Worm (Caenorhabditis elegans) whole organism, early embryonic: ENCODE measurements around the gene rpac-19.

Experiments used
- B0310.2 ChIP-seq: sonication (generic microtip); optimal IDR thresholded peaks from 2 replicates; lab custom pipeline; 2016; ENCODE audit warnings: mild to moderate bottlenecking, missing genetic modification characterization, missing compliant biosample characterization
- F13C5.2 ChIP-seq: sonication (generic microtip); optimal IDR thresholded peaks from 2 replicates; lab custom pipeline; 2017; ENCODE audit warnings: mild to moderate bottlenecking, missing genetic modification characterization, inconsistent platforms, missing compliant biosample characterization
- aly-1 ChIP-seq: sonication (generic microtip); optimal IDR thresholded peaks from 2 replicates; lab custom pipeline; 2016; ENCODE audit warnings: missing genetic modification characterization, missing compliant biosample characterization
- ama-1 ChIP-seq: fragments of 150-350 bp; optimal IDR thresholded peaks from 2 replicates; lab custom pipeline; 2014
- ceh-13 ChIP-seq: fragments of 200-800 bp; sonication (Bioruptor generic); optimal IDR thresholded peaks from 2 replicates; lab custom pipeline; 2018; ENCODE audit warnings: mild to moderate bottlenecking, missing genetic modification characterization, missing compliant biosample characterization
- ceh-36 ChIP-seq: sonication (generic microtip); optimal IDR thresholded peaks from 2 replicates; lab custom pipeline; 2016; ENCODE audit warnings: missing genetic modification characterization, inconsistent platforms, missing compliant biosample characterization
- ets-7 ChIP-seq: sonication (generic microtip); optimal IDR thresholded peaks from 2 replicates; lab custom pipeline; 2016; ENCODE audit warnings: missing genotype, missing genetic modification characterization, missing compliant biosample characterization
- flt-1 ChIP-seq: fragments of 200-800 bp; sonication (Bioruptor generic); IDR thresholded peaks from 2 replicates; pipeline ENCODE4 v1.3.6; 2022; ENCODE audit warnings: missing genetic modification characterization, missing compliant biosample characterization
- hmbx-1 ChIP-seq: sonication (generic microtip); optimal IDR thresholded peaks from 2 replicates; lab custom pipeline; 2016; ENCODE audit warnings: mild to moderate bottlenecking, missing genetic modification characterization, missing compliant biosample characterization
- hmg-4 ChIP-seq: fragments of 200-800 bp; sonication (Bioruptor generic); optimal IDR thresholded peaks from 2 replicates; lab custom pipeline; 2018; ENCODE audit warnings: mild to moderate bottlenecking, missing genetic modification characterization, missing compliant biosample characterization
- hnd-1 ChIP-seq: sonication (generic microtip); optimal IDR thresholded peaks from 2 replicates; lab custom pipeline; 2016; ENCODE audit warnings: missing genetic modification characterization, missing compliant biosample characterization
- pes-1 ChIP-seq: fragments of 200-800 bp; sonication (Bioruptor generic); IDR thresholded peaks from 2 replicates; pipeline ENCODE4 v1.3.6; 2022; ENCODE audit warnings: missing genetic modification reagents, missing genetic modification characterization, missing compliant biosample characterization
- scrt-1 ChIP-seq: fragments of 200-800 bp; sonication (Bioruptor generic); IDR thresholded peaks from 2 replicates; pipeline ENCODE4 v1.3.6; 2022; ENCODE audit warnings: missing genetic modification characterization, missing compliant biosample characterization
- sea-1 ChIP-seq: fragments of 200-800 bp; sonication (Bioruptor generic); conservative IDR thresholded peaks from 2 replicates; pipeline ENCODE4 v1.3.6; 2022; ENCODE audit warnings: missing genetic modification characterization, missing compliant biosample characterization
- tbx-11 ChIP-seq: fragments of 200-800 bp; sonication (Bioruptor generic); IDR thresholded peaks from 2 replicates; pipeline ENCODE4 v1.3.6; 2022; ENCODE audit warnings: missing genetic modification characterization, missing compliant biosample characterization
- tbx-37 ChIP-seq: fragments of 200-800 bp; sonication (Bioruptor generic); conservative IDR thresholded peaks from 2 replicates; pipeline ENCODE4 v1.3.6; 2022; ENCODE audit warnings: missing genetic modification reagents, missing genetic modification characterization, missing compliant biosample characterization
- tra-4 ChIP-seq: sonication (generic microtip); optimal IDR thresholded peaks from 2 replicates; lab custom pipeline; 2017; ENCODE audit warnings: missing genetic modification characterization, missing compliant biosample characterization

rpac-19 gene

DNA sequence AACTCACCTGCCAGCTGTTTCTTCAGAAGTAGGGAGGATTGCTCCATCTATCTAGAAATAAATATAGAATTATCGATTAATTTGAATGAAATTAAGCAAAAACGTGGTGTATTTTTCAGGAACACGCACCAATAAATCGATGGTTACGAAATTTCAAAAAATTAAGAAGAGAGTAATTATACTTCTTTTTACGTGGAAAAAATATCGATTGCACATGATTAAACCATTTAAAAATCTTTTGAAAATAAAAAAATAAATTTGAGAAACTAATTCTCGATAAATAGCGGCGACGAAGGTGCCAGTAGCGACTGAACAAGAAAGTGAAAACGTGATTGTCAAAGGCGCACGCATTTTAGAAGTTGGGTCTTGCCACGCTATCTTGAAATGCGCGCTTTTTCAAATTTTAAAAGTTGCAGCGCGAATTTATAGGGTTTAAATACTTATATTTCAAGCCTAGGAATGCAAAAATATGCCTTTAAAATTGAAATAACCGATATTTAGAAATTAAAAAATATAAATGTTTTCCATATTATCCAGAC is 1.5 kb upstream of the rpac-19 start, which contains the start of gene ubc-7:
TSS of gene ubc-7 (minus strand) at position 51 of the 539 bp plus-strand sequence.
- no peak for TF ChIP-seq hnd-1 (tag; lab: Kevin White, UChicago)
- no peak for TF ChIP-seq ceh-36
- peak; percentile 56 for TF ChIP-seq F13C5.2
- TF ChIP-seq scrt-1: no peak

DNA sequence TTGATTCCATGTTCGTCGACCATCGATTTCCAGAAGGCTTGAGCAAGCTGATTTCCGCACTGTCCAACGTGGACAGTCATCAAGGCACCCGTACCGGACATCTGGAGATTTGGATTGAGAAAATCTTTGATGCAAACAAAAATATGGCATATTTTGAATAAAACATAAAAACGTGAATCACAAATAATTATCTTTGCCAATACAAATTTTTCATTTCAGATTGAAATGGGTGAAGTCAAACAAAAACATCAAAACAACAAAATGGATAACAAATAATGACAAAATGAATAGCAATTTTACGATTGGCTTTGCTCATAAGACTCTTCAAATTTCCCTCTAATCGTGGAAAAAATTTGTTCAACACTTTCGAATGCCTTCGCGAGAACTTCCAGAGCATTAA is 631 bp downstream of the rpac-19 start, which contains the start of gene tbg-1:
TSS of gene tbg-1 (minus strand) at position 101 of the 400 bp plus-strand sequence.
- TF ChIP-seq scrt-1 (no peak), tra-4 (no peak), tbx-11 (GFP tag; lab: Robert Waterston, UW) (no peak), ceh-13 (GFP tag; lab: Kevin White, UChicago) (no peak), B0310.2 (no peak), sea-1 (no peak), ama-1 (lab: Kevin White, UChicago) (no peak), ceh-36 (no peak), tbx-37 (no peak), hnd-1 (tag; lab: Kevin White, UChicago) (no peak), pes-1 (GFP tag; lab: Robert Waterston, UW) (no peak), flt-1 (GFP tag; lab: Robert Waterston, UW) (no peak), F13C5.2 (no peak)

DNA sequence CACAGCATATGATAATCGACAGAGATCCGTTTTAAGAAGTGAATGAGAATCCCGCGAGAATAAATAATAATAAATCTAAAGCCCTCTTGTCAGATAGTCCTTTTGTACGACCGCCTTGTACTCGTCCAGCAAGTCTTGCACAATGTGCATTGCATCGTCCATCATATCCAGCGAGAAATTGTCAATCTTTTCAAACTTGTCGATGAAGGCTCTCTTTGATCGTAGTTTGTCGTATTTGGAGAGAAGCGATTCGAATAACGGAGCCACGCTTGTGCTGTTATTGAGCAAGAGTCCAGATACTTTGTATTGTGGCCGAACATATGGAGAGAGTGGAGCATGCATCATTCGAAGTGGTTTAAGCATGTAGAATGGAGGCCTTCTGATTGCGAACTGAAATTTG is 3.1 kb downstream of the rpac-19 start:
- no peak for TF ChIP-seq hnd-1 (tag; lab: Kevin White, UChicago)
- no peak for TF ChIP-seq sea-1
- no peak for TF ChIP-seq aly-1

DNA sequence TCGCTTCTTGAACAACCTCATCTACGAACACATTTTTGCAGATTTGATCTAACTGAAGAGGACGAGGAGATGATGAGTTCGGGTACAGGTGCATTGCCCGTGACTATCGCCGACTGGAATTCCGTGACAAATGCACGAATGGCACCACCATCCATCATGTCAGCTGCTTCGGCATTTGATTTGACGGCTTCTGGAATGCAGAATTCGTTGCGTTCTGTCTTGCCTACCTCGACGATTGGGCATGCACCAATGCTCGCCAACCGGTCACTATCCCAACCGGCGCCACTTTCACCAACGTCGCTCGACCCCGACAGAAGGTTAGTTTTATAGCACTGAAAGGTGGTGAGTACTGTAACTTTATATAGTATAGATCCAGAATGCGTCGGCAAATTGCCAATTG is 6.2 kb downstream of the rpac-19 start:
- no peak for TF ChIP-seq ama-1 (lab: Kevin White, UChicago)
- TF ChIP-seq flt-1 (GFP tag; lab: Robert Waterston, UW): no peak
- no peak for TF ChIP-seq tra-4
- no peak for TF ChIP-seq ceh-36

DNA sequence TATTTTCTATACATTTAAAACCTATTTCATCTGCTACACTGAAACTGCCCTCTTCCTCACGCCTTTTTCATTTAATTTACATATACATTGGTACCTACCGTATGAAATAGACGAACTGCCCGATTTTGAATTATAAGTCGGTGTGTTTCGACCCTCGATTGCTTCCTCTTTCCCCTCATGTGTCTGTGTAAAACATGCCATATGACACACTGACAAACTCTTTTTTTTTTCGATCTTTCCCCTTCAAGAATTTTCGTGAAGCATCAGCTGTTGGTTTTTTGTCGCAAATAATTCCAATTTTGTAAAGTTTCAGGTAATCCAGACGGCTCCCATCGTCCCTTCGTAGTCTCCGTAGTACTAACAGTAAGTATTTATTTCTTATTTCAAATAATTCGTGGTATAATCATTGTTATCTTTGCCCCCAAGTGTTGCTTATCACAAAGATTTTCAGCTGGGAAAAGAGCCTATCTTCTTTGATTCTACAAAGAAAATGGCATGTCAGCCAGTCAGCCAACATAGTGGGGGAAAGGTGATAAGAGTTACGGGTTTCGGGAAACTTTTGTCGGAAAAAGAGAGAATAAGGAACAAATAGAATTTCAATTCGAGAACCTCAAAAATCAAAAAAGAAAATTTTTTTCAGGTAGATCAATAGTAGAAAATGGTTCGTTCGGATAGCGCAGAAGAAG is 7.7 kb downstream of the rpac-19 start:
- TF ChIP-seq ama-1 (lab: Kevin White, UChicago) (no peak), aly-1 (no peak), sea-1 (no peak), B0310.2 (no peak), ceh-36 (no peak)

DNA sequence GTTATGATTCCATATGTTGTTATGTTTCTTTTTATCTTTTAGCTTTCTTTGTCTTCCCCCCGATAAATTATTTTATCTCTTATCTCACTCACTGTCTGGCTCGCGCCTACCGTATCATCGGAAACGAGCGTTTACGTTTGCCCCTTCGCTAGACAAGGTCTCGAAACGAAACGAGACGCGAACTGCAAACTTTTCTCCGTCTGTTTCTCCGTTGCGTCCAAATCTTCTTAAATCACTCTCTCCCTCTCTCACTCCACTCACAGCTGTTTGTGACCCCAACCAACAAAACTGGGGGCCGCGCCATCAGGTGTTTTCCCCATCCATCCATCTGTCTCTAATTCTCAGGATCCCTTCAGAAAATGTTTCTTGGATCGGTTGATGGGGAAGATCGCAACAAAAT is 9.5 kb downstream of the rpac-19 start:
- TF ChIP-seq flt-1 (GFP tag; lab: Robert Waterston, UW) (no peak), pes-1 (GFP tag; lab: Robert Waterston, UW) (no peak), F13C5.2 (no peak), tbx-37 (no peak), ceh-13 (GFP tag; lab: Kevin White, UChicago) (no peak), sea-1 (no peak), hmbx-1 (tag; lab: Kevin White, UChicago) (no peak)

DNA sequence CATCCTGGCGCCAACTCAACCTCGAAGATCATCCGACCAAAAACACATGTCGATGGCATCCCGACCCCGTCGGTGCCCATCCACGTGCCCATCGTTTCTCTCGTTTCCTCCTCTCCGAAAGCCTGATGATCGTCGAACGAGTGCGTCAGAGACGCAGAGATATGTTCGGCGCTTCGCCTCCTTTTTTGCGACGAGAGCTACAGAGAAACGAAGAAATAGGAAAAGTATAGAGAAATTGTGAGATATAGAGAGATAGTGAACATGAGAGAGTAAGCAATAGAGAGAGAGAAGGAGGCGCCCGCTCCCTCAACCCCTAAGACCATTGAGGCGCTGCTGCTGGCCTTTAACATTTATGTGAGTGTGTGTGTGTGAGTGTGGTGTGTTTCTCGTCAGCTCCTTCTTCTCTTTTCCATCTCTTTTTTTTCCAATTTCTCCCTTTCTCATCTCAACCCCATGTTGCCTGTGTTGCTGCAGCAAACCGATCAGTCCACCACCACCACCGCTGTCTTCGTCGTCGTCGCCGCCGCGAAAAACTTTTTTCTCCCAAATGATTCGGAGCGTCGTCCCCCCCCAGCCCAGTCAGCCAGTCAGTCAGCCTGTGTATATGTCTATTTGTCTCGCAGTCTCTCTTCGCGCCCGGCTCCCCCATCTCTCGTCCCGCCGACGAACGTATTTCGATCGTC is 10.5 kb downstream of the rpac-19 start, which contains the start of gene hlh-11:
TSS of gene hlh-11 (plus strand) at position 633 of the 683 bp plus-strand sequence.
- TF ChIP-seq tra-4 (no peak), scrt-1 (no peak), ets-7 (tag; lab: Kevin White, UChicago) (no peak), tbx-37 (no peak), hnd-1 (tag; lab: Kevin White, UChicago) (no peak), ceh-36 (no peak), tbx-11 (GFP tag; lab: Robert Waterston, UW) (no peak), aly-1 (no peak), ama-1 (lab: Kevin White, UChicago) (no peak), ceh-13 (GFP tag; lab: Kevin White, UChicago) (no peak), pes-1 (GFP tag; lab: Robert Waterston, UW) (no peak), B0310.2 (no peak), hmbx-1 (tag; lab: Kevin White, UChicago) (no peak), sea-1 (no peak)

DNA sequence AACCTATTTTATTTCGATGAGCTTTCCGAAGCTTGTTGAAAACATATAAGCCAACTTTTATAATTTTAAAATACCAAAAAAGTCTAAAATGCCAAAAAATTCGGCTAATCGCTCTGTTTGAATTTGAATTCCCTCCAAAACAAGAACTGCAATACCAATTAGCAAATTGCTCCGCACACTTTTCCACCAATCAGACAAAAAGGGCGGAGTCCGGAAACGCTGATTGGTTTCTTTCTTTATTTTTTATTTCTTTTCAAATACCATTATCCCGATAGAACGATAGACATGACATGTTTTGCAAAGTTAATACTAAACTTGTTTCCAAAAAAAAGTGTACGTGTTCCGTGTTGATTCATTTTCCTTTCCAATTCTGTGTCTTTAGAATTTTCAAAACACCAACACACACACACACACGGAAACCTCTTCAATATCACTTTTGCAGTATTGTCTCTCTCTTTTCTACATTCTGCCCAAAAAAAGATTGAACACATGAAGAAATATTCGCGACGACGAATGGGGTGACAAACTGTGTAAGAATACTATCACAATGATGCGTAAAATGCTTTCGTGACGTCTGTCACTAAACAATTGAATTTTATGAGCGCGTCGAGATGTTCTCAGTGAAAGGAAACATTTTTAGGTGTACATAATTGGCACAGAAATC is 12.0 kb downstream of the rpac-19 start:
- TF ChIP-seq B0310.2: no peak
- TF ChIP-seq scrt-1: no peak
- TF ChIP-seq ets-7 (tag; lab: Kevin White, UChicago): no peak
- TF ChIP-seq ama-1 (lab: Kevin White, UChicago): no peak
- no peak for TF ChIP-seq pes-1 (GFP tag; lab: Robert Waterston, UW)
- no peak for TF ChIP-seq hmg-4 (GFP tag; lab: Kevin White, UChicago)
- no peak for TF ChIP-seq tbx-37
- no peak for TF ChIP-seq ceh-13 (GFP tag; lab: Kevin White, UChicago)
